Worm (Caenorhabditis elegans) whole organism, mixed stage, embryonic: ENCODE measurements around the gene ddo-3.

Experiments used
- M03D4.4 ChIP-seq: sonication (generic microtip); optimal IDR thresholded peaks from 2 replicates; lab custom pipeline; 2017; ENCODE audit warnings: mild to moderate bottlenecking, missing genetic modification characterization, missing compliant biosample characterization
- bed-3 ChIP-seq: fragments of 200-800 bp; sonication (Bioruptor generic); optimal IDR thresholded peaks from 3 replicates; lab custom pipeline; 2018; ENCODE audit warnings: mild to moderate bottlenecking, missing genetic modification characterization, moderate library complexity, missing compliant biosample characterization
- ceh-39 ChIP-seq: fragments of 150-350 bp; optimal IDR thresholded peaks from 2 replicates; lab custom pipeline; 2014; ENCODE audit warnings: missing biosample characterization, missing genetic modification characterization
- ceh-43 ChIP-seq: fragments of 200-800 bp; sonication (Bioruptor generic); optimal IDR thresholded peaks from 2 replicates; lab custom pipeline; 2018; ENCODE audit warnings: mild to moderate bottlenecking, missing genetic modification characterization, moderate library complexity, missing compliant biosample characterization
- ceh-83 ChIP-seq: fragments of 200-800 bp; sonication (Bioruptor generic); optimal IDR thresholded peaks from 2 replicates; lab custom pipeline; 2018; ENCODE audit warnings: mild to moderate bottlenecking, missing genetic modification characterization, missing compliant biosample characterization
- ces-1 ChIP-seq: fragments of 150-350 bp; optimal IDR thresholded peaks from 2 replicates; lab custom pipeline; 2014; ENCODE audit warnings: missing biosample characterization, missing genetic modification reagents, missing genetic modification characterization
- cnd-1 ChIP-seq: fragments of 200-800 bp; sonication (Bioruptor generic); optimal IDR thresholded peaks from 2 replicates; lab custom pipeline; 2018; ENCODE audit warnings: mild to moderate bottlenecking, missing genetic modification characterization, missing compliant biosample characterization
- elt-3 ChIP-seq: fragments of 150-350 bp; optimal IDR thresholded peaks from 2 replicates; lab custom pipeline; 2014; ENCODE audit warnings: missing biosample characterization, missing genetic modification characterization
- flh-1 ChIP-seq: fragments of 200-800 bp; sonication (Bioruptor generic); optimal IDR thresholded peaks from 2 replicates; lab custom pipeline; 2018; ENCODE audit warnings: mild to moderate bottlenecking, missing genetic modification characterization, moderate library complexity, missing compliant biosample characterization
- ham-2 ChIP-seq: fragments of 200-800 bp; sonication (Bioruptor generic); optimal IDR thresholded peaks from 2 replicates; lab custom pipeline; 2018; ENCODE audit warnings: mild to moderate bottlenecking, missing genetic modification characterization, missing compliant biosample characterization
- hlh-1 ChIP-seq: fragments of 150-350 bp; optimal IDR thresholded peaks from 2 replicates; lab custom pipeline; 2014; ENCODE audit warnings: missing biosample characterization, missing genetic modification reagents, missing genetic modification characterization
- lin-13 ChIP-seq: fragments of 150-350 bp; optimal IDR thresholded peaks from 2 replicates; lab custom pipeline; 2014; ENCODE audit warnings: missing biosample characterization, missing genetic modification characterization
- lin-32 ChIP-seq: fragments of 200-800 bp; sonication (Bioruptor generic); optimal IDR thresholded peaks from 2 replicates; lab custom pipeline; 2018; ENCODE audit warnings: mild to moderate bottlenecking, missing genetic modification characterization, missing compliant biosample characterization
- lsy-2 ChIP-seq: fragments of 150-350 bp; optimal IDR thresholded peaks from 2 replicates; lab custom pipeline; 2014; ENCODE audit warnings: missing biosample characterization, missing genetic modification characterization
- mab-5 ChIP-seq: fragments of 150-350 bp; optimal IDR thresholded peaks from 2 replicates; lab custom pipeline; 2014; ENCODE audit warnings: missing biosample characterization, missing genetic modification characterization
- mep-1 ChIP-seq: fragments of 150-350 bp; optimal IDR thresholded peaks from 2 replicates; lab custom pipeline; 2017; ENCODE audit warnings: missing biosample characterization, missing genetic modification reagents, missing genetic modification characterization, inconsistent platforms
- mls-2 ChIP-seq: sonication (generic microtip); optimal IDR thresholded peaks from 2 replicates; lab custom pipeline; 2016; ENCODE audit warnings: mild to moderate bottlenecking, missing genetic modification characterization, moderate library complexity, missing compliant biosample characterization
- nhr-12 ChIP-seq: fragments of 150-350 bp; optimal IDR thresholded peaks from 2 replicates; lab custom pipeline; 2014; ENCODE audit warnings: missing biosample characterization, missing genetic modification characterization
- nhr-2 ChIP-seq: fragments of 150-350 bp; optimal IDR thresholded peaks from 2 replicates; lab custom pipeline; 2014; ENCODE audit warnings: missing biosample characterization, missing genetic modification characterization
- nhr-237 ChIP-seq: fragments of 150-350 bp; optimal IDR thresholded peaks from 2 replicates; lab custom pipeline; 2014; ENCODE audit warnings: missing biosample characterization, missing genetic modification characterization
- nhr-28 ChIP-seq: fragments of 150-350 bp; optimal IDR thresholded peaks from 2 replicates; lab custom pipeline; 2014; ENCODE audit warnings: missing biosample characterization, missing genetic modification characterization
- nhr-76 ChIP-seq: sonication (generic microtip); optimal IDR thresholded peaks from 2 replicates; lab custom pipeline; 2017; ENCODE audit warnings: missing biosample characterization, missing genetic modification characterization
- pha-4 ChIP-seq: fragments of 150-350 bp; optimal IDR thresholded peaks from 2 replicates; lab custom pipeline; 2018; ENCODE audit warnings: missing biosample characterization, missing genetic modification reagents, missing genetic modification characterization
- sem-2 ChIP-seq: fragments of 200-800 bp; sonication (Bioruptor generic); optimal IDR thresholded peaks from 2 replicates; lab custom pipeline; 2018; ENCODE audit warnings: mild to moderate bottlenecking, missing genetic modification characterization, missing compliant biosample characterization
- snpc-4 ChIP-seq: fragments of 150-350 bp; optimal IDR thresholded peaks from 2 replicates; lab custom pipeline; 2014; ENCODE audit warnings: missing biosample characterization, missing genetic modification characterization
- sptf-1 ChIP-seq: sonication (generic microtip); optimal IDR thresholded peaks from 2 replicates; lab custom pipeline; 2017; ENCODE audit warnings: mild to moderate bottlenecking, missing genetic modification characterization, moderate library complexity, missing compliant biosample characterization
- tbx-8 ChIP-seq: fragments of 200-800 bp; sonication (Bioruptor generic); optimal IDR thresholded peaks from 2 replicates; lab custom pipeline; 2018; ENCODE audit warnings: mild to moderate bottlenecking, missing genetic modification characterization, moderate library complexity, missing compliant biosample characterization
- unc-120 ChIP-seq: sonication (generic microtip); optimal IDR thresholded peaks from 2 replicates; lab custom pipeline; 2017; ENCODE audit warnings: missing genetic modification characterization, missing compliant biosample characterization; ENCODE audit not compliant: poor library complexity, severe bottlenecking
- unc-39 ChIP-seq: fragments of 150-350 bp; optimal IDR thresholded peaks from 2 replicates; lab custom pipeline; 2014; ENCODE audit warnings: missing biosample characterization, missing genetic modification characterization
- unc-62 ChIP-seq: fragments of 150-350 bp; optimal IDR thresholded peaks from 2 replicates; lab custom pipeline; 2014; ENCODE audit warnings: missing biosample characterization, missing genetic modification reagents, missing genetic modification characterization
- zip-8 ChIP-seq: fragments of 150-350 bp; optimal IDR thresholded peaks from 2 replicates; lab custom pipeline; 2014; ENCODE audit warnings: missing biosample characterization, missing genetic modification characterization
- ztf-11 ChIP-seq: fragments of 150-350 bp; optimal IDR thresholded peaks from 2 replicates; lab custom pipeline; 2014; ENCODE audit warnings: missing biosample characterization, missing genetic modification characterization

Gene ddo-3

ce11 chrIII:6579398-6579797 lies 8.3 kb upstream of the ddo-3 start, which contains the start of gene F27B3.8:
Gene F27B3.8, plus strand, starts transcription at chrIII:6579698.
- TF ChIP-seq lsy-2 (no peak), lin-13 (tag; lab: Kevin White, UChicago) (no peak), nhr-12 (tag; lab: Kevin White, UChicago) (no peak), hlh-1 (no peak), unc-39 (tag; lab: Kevin White, UChicago) (no peak), pha-4 (tag; lab: Kevin White, UChicago) (no peak), ham-2 (no peak), unc-120 (tag; lab: Kevin White, UChicago) (no peak), ztf-11 (no peak), snpc-4 (tag; lab: Kevin White, UChicago) (no peak), ces-1 (GFP tag; lab: Kevin White, UChicago) (no peak)

ce11 chrIII:6581585-6581984 lies 6.1 kb upstream of the ddo-3 start, which contains the start of gene acr-21:
Gene acr-21, plus strand, starts transcription at chrIII:6581885.
- TF ChIP-seq cnd-1 (tag; lab: Kevin White, UChicago) (no peak), ceh-39 (no peak), sem-2 (no peak), snpc-4 (tag; lab: Kevin White, UChicago) (no peak), bed-3 (no peak), flh-1 (GFP tag; lab: Kevin White, UChicago) (no peak), mab-5 (tag; lab: Kevin White, UChicago) (no peak), nhr-12 (tag; lab: Kevin White, UChicago) (no peak), elt-3 (tag; lab: Kevin White, UChicago) (no peak), pha-4 (tag; lab: Kevin White, UChicago) (no peak), ceh-43 (GFP tag; lab: Kevin White, UChicago) (no peak), hlh-1 (no peak), M03D4.4 (tag; lab: Kevin White, UChicago) (no peak)

ce11 chrIII:6589499-6589898 lies 1.8 kb downstream of the ddo-3 start:
- TF ChIP-seq ceh-43 (GFP tag; lab: Kevin White, UChicago) (no peak), sptf-1 (tag; lab: Kevin White, UChicago) (no peak), unc-39 (tag; lab: Kevin White, UChicago) (no peak), nhr-76 (tag; lab: Kevin White, UChicago) (no peak), ztf-11 (no peak), elt-3 (tag; lab: Kevin White, UChicago) (no peak), mls-2 (no peak), bed-3 (no peak), nhr-12 (tag; lab: Kevin White, UChicago) (no peak), lin-13 (tag; lab: Kevin White, UChicago) (no peak), mab-5 (tag; lab: Kevin White, UChicago) (no peak), ceh-83 (GFP tag; lab: Kevin White, UChicago) (no peak), unc-120 (tag; lab: Kevin White, UChicago) (no peak), nhr-28 (tag; lab: Kevin White, UChicago) (no peak), unc-62 (GFP tag; lab: Kevin White, UChicago) (no peak), mep-1 (no peak), nhr-2 (tag; lab: Kevin White, UChicago) (no peak), lin-32 (no peak)
- TF ChIP-seq, all 35 proteins: peak for 0

- TF ChIP-seq mab-5 (tag; lab: Kevin White, UChicago) (no peak), nhr-28 (tag; lab: Kevin White, UChicago) (no peak), ceh-43 (GFP tag; lab: Kevin White, UChicago) (no peak), nhr-12 (tag; lab: Kevin White, UChicago) (no peak), nhr-237 (tag; lab: Kevin White, UChicago) (no peak), zip-8 (no peak), sem-2 (no peak), tbx-8 (GFP tag; lab: Kevin White, UChicago) (no peak), lin-13 (tag; lab: Kevin White, UChicago) (no peak), elt-3 (tag; lab: Kevin White, UChicago) (no peak), unc-39 (tag; lab: Kevin White, UChicago) (no peak), bed-3 (no peak), hlh-1 (no peak), ceh-39 (no peak)
Observed at ce11 chrIII:6592075-6592474, 4.4 kb downstream of the ddo-3 start, which contains the start of gene F20H11.1. Gene F20H11.1, minus strand, starts transcription at chrIII:6592175.

- TF ChIP-seq tbx-8 (GFP tag; lab: Kevin White, UChicago) = no peak
- TF ChIP-seq snpc-4 (tag; lab: Kevin White, UChicago) = no peak
- TF ChIP-seq ces-1 (GFP tag; lab: Kevin White, UChicago) = no peak
Observed at ce11 chrIII:6594069-6594468, 6.4 kb downstream of the ddo-3 start.
